Fruit fly (Drosophila melanogaster) whole organism, wandering third instar larva: ENCODE data around the gene Arl4.

Source experiments
- Abd-B ChIP-seq: fragments of >200 bp; optimal IDR thresholded peaks from 2 replicates; lab custom pipeline; 2017; ENCODE audit warnings: missing biosample characterization, missing genetic modification characterization
- CG32264 ChIP-seq: fragments of 200-800 bp; sonication (Bioruptor generic); optimal IDR thresholded peaks from 2 replicates; lab custom pipeline; 2016; ENCODE audit warnings: missing biosample characterization, missing genetic modification characterization
- CG9705 ChIP-seq: fragments of 200-800 bp; sonication (Bioruptor generic); optimal IDR thresholded peaks from 2 replicates; lab custom pipeline; 2018; ENCODE audit warnings: missing biosample characterization, mild to moderate bottlenecking, missing genetic modification characterization
- CrebA ChIP-seq: fragments of 200-800 bp; sonication (Bioruptor generic); optimal IDR thresholded peaks from 2 replicates; lab custom pipeline; 2016; ENCODE audit warnings: missing biosample characterization, mild to moderate bottlenecking, missing genetic modification characterization, borderline replicate concordance
- Dfd ChIP-seq: fragments of >200 bp; optimal IDR thresholded peaks from 2 replicates; lab custom pipeline; 2017; ENCODE audit warnings: missing biosample characterization, missing genetic modification characterization
- Dif ChIP-seq: fragments of 200-275, 200-300 bp; sonication (Bioruptor generic); optimal IDR thresholded peaks from 2 replicates; lab custom pipeline; 2018; ENCODE audit warnings: missing biosample characterization, missing genetic modification characterization; ENCODE audit not compliant: partially characterized antibody
- GATAd ChIP-seq: sonication (Bioruptor generic); optimal IDR thresholded peaks from 2 replicates; lab custom pipeline; 2016; ENCODE audit warnings: missing biosample characterization, missing genetic modification characterization
- HLH106 ChIP-seq: fragments of 200-800 bp; optimal IDR thresholded peaks from 3 replicates; lab custom pipeline; 2019; ENCODE audit warnings: missing biosample characterization, mild to moderate bottlenecking, missing genetic modification characterization, moderate library complexity
- Hnf4 ChIP-seq: fragments of 200-800 bp; sonication (Bioruptor generic); optimal IDR thresholded peaks from 2 replicates; lab custom pipeline; 2016; ENCODE audit warnings: missing biosample characterization, mild to moderate bottlenecking, missing genetic modification characterization
- Hr78 ChIP-seq: fragments of >200 bp; optimal IDR thresholded peaks from 2 replicates; lab custom pipeline; 2017; ENCODE audit warnings: missing biosample characterization, missing genetic modification characterization
- Hr83 ChIP-seq: fragments of 200-300 bp; sonication (Bioruptor generic); optimal IDR thresholded peaks from 2 replicates; lab custom pipeline; 2016; ENCODE audit warnings: missing biosample characterization, mild to moderate bottlenecking, missing genetic modification characterization, moderate library complexity; ENCODE audit not compliant: poor library complexity, severe bottlenecking
- Jra ChIP-seq: sonication (Bioruptor generic); optimal IDR thresholded peaks from 2 replicates; lab custom pipeline; 2016; ENCODE audit warnings: missing biosample characterization, missing genetic modification characterization
- Mio ChIP-seq: sonication (Bioruptor generic); optimal IDR thresholded peaks from 2 replicates; lab custom pipeline; 2016; ENCODE audit warnings: missing biosample characterization, missing genetic modification characterization
- Myc ChIP-seq: fragments of >200 bp; optimal IDR thresholded peaks from 2 replicates; lab custom pipeline; 2017
- N ChIP-seq: fragments of >200 bp; optimal IDR thresholded peaks from 2 replicates; lab custom pipeline; 2018; ENCODE audit warnings: missing biosample characterization, missing external identifiers, missing genetic modification characterization
- OdsH ChIP-seq: fragments of 200-800 bp; sonication (Bioruptor generic); optimal IDR thresholded peaks from 2 replicates; lab custom pipeline; 2016; ENCODE audit warnings: missing biosample characterization, mild to moderate bottlenecking, missing genetic modification characterization
- Rel ChIP-seq, 2 experiments: fragments of 200-800 bp; sonication (Bioruptor generic) in 1 of 2; optimal IDR thresholded peaks; 2 replicates in 1 of 2; 3 replicates in 1 of 2; lab custom pipeline; 2016 to 2019; ENCODE audit warnings: mild to moderate bottlenecking in 2 of 2, missing biosample characterization in 2 of 2, missing genetic modification characterization in 2 of 2, moderate library complexity in 1 of 2
- Sp1 ChIP-seq: fragments of 200-800 bp; sonication (Bioruptor generic); optimal IDR thresholded peaks from 3 replicates; lab custom pipeline; 2019; ENCODE audit warnings: missing biosample characterization, mild to moderate bottlenecking, missing genetic modification characterization, moderate library complexity
- Vsx2 ChIP-seq: fragments of 200-300, 225-300 bp; sonication (Bioruptor generic); optimal IDR thresholded peaks from 2 replicates; lab custom pipeline; 2018; ENCODE audit warnings: missing biosample characterization, missing genetic modification characterization; ENCODE audit not compliant: partially characterized antibody
- br ChIP-seq: fragments of 200-800 bp; sonication (Bioruptor generic); optimal IDR thresholded peaks from 2 replicates; lab custom pipeline; 2016; ENCODE audit warnings: missing biosample characterization, missing genetic modification characterization
- brk ChIP-seq: fragments of 200-800 bp; sonication (Bioruptor generic); optimal IDR thresholded peaks from 2 replicates; lab custom pipeline; 2016; ENCODE audit warnings: missing biosample characterization, mild to moderate bottlenecking, missing genetic modification characterization
- dl ChIP-seq, 2 experiments: fragments of 175-275, 200-275 bp in 1 of 2; fragments of 200-275 bp in 1 of 2; sonication (Bioruptor generic); optimal IDR thresholded peaks; lab custom pipeline; 2018; ENCODE audit warnings: mild to moderate bottlenecking in 2 of 2, missing biosample characterization in 2 of 2, missing genetic modification characterization in 2 of 2, moderate library complexity in 2 of 2; ENCODE audit not compliant: partially characterized antibody in 2 of 2, insufficient read depth in 1 of 2
- dmrt93B ChIP-seq: fragments of 200-800 bp; sonication (Bioruptor generic); optimal IDR thresholded peaks from 2 replicates; lab custom pipeline; 2018; ENCODE audit warnings: missing biosample characterization, mild to moderate bottlenecking, missing genetic modification characterization
- dsf ChIP-seq: sonication (Bioruptor generic); optimal IDR thresholded peaks from 2 replicates; lab custom pipeline; 2016; ENCODE audit warnings: missing biosample characterization, missing genetic modification characterization, borderline replicate concordance
- ey ChIP-seq: fragments of 200-800 bp; sonication (Bioruptor generic); optimal IDR thresholded peaks from 2 replicates; lab custom pipeline; 2016; ENCODE audit warnings: missing biosample characterization, missing genetic modification characterization
- foxo ChIP-seq, 2 experiments: fragments of 200-800 bp; sonication (Bioruptor generic); optimal IDR thresholded peaks; 2 replicates in 1 of 2; 3 replicates in 1 of 2; lab custom pipeline; 2016 to 2017; ENCODE audit warnings: missing biosample characterization in 2 of 2, missing genetic modification characterization in 2 of 2
- fru ChIP-seq: fragments of 200-800 bp; sonication (Bioruptor generic); optimal IDR thresholded peaks from 3 replicates; lab custom pipeline; 2016; ENCODE audit warnings: missing biosample characterization, mild to moderate bottlenecking, missing genetic modification characterization
- h ChIP-seq: fragments of 200-800 bp; sonication (Bioruptor generic); optimal IDR thresholded peaks from 3 replicates; lab custom pipeline; 2016; ENCODE audit warnings: missing biosample characterization, mild to moderate bottlenecking, missing genetic modification characterization
- jim ChIP-seq: fragments of 175-275, 200-325 bp; sonication (Bioruptor generic); optimal IDR thresholded peaks from 2 replicates; lab custom pipeline; 2016; ENCODE audit warnings: missing biosample characterization, mild to moderate bottlenecking, missing genetic modification characterization
- lola ChIP-seq: fragments of >200 bp; optimal IDR thresholded peaks from 2 replicates; lab custom pipeline; 2017; ENCODE audit warnings: missing biosample characterization, missing genetic modification characterization
- pan ChIP-seq: fragments of >200 bp; optimal IDR thresholded peaks from 2 replicates; lab custom pipeline; 2017
- psq ChIP-seq: fragments of 200-800 bp; sonication (Bioruptor generic); optimal IDR thresholded peaks from 3 replicates; lab custom pipeline; 2017; ENCODE audit warnings: missing biosample characterization, mild to moderate bottlenecking, missing genetic modification characterization, moderate library complexity
- rgr ChIP-seq: fragments of 200-800 bp; sonication (Bioruptor generic); optimal IDR thresholded peaks from 3 replicates; lab custom pipeline; 2016; ENCODE audit warnings: missing biosample characterization, mild to moderate bottlenecking, missing genetic modification characterization
- sage ChIP-seq: fragments of 200-800 bp; sonication (Bioruptor generic); optimal IDR thresholded peaks from 2 replicates; lab custom pipeline; 2016; ENCODE audit warnings: missing biosample characterization, mild to moderate bottlenecking, missing genetic modification characterization
- sv ChIP-seq: fragments of 200-800 bp; sonication (Bioruptor generic); optimal IDR thresholded peaks from 3 replicates; lab custom pipeline; 2016; ENCODE audit warnings: missing biosample characterization, missing genetic modification characterization
- tai ChIP-seq: sonication (Bioruptor generic); optimal IDR thresholded peaks from 2 replicates; lab custom pipeline; 2016; ENCODE audit warnings: missing biosample characterization, missing genetic modification characterization
- usp ChIP-seq: fragments of >200 bp; optimal IDR thresholded peaks from 2 replicates; lab custom pipeline; 2017; ENCODE audit warnings: missing biosample characterization, missing genetic modification characterization
- woc ChIP-seq: sonication (Bioruptor generic); optimal IDR thresholded peaks from 2 replicates; lab custom pipeline; 2016; ENCODE audit warnings: missing biosample characterization, mild to moderate bottlenecking, missing genetic modification characterization

Arl4 gene

dm6 chr4:150453-150852, 28.7 kb downstream of the Arl4 start, which contains the start of gene CG32006:
TSS of gene CG32006 (plus strand) at chr4:150764.
- TF ChIP-seq CrebA (GFP tag; lab: Kevin White, UChicago) (no peak), brk (GFP tag; lab: Kevin White, UChicago) (no peak), GATAd (no peak), dmrt93B (no peak), Sp1 (no peak), sage (GFP tag; lab: Kevin White, UChicago) (no peak), Hr83 (GFP tag; lab: Kevin White, UChicago) (no peak), sv (no peak), Vsx2 (GFP tag; lab: Kevin White, UChicago) (no peak), Dfd (no peak), usp (GFP tag; lab: Kevin White, UChicago) (no peak), Abd-B (GFP tag; lab: Kevin White, UChicago) (no peak), ey (GFP tag; lab: Kevin White, UChicago) (no peak), jim (GFP tag; lab: Kevin White, UChicago) (no peak), woc (GFP tag; lab: Kevin White, UChicago) (no peak)

DNA sequence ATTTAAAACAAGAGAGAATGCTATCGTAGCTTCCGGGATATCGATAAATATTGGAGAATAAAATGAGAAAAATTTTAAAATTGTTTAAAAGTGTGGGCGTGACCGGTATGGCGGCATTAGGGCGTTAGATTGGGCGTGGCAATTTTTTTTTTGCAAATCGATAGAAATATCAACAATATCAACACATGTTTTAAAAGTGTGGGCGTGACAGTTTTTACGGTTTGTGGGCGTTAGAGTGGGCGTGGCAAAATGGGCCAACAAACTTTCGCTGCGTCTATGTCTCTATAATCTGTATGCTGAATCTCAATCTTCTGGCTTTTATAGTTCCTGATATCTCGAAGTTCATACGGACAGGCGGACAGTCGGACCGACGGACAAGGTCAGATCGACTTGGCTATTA, 30.1 kb downstream of the Arl4 start:
- TF ChIP-seq Dfd (peak; percentile 92), pan (lab: Kevin White, UChicago) (no peak)

dm6 chr4:135953-136352, 43.2 kb downstream of the Arl4 start:
- TF ChIP-seq Jra (GFP tag; lab: Kevin White, UChicago) (peak; percentile 14), Myc (lab: Kevin White, UChicago) (no peak), woc (GFP tag; lab: Kevin White, UChicago) (peak; percentile 5)

DNA sequence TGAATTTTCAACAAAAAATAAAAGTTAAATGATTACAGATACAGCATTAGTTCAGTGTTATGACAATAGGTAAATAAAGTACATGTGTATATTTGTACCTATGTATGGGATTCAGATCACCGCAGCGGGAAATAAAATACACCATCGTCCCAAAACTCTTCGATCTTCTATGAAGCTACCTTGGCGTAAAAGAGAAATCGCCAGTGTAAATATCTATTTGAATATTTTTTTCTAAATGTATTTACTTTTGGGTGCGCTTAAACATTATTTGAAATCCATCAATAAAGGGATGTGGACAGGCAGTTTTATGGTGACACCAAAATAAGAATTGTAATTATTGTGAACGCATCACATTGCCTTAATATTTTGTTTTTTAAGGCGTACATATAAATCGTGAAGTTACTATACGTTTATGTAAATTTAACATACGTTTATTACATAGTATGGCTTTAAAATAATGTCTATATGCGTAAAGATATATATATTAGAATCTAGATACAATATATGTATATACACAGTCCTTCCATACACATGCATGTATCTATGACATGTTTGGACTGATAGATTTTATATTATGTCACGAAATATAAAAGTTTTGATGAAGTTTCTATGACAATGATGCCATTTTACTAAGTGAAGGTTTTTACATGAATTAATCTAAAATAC, 47.1 kb downstream of the Arl4 start, which contains the start of gene anne:
anne (plus strand) TSS at position 263 of the 666 bp plus-strand sequence.
- TF ChIP-seq dl (GFP tag; optimal IDR thresholded peaks at IDR 0.05; lab: Kevin White, UChicago; ENCODE audit: insufficient read depth in 1 of 2, partially characterized antibody in 2 of 2) = no peak
- no peak for TF ChIP-seq Abd-B (GFP tag; lab: Kevin White, UChicago)
- TF ChIP-seq dmrt93B = no peak
- no peak for TF ChIP-seq Jra (GFP tag; lab: Kevin White, UChicago)
- TF ChIP-seq usp (GFP tag; lab: Kevin White, UChicago) = no peak
- no peak for TF ChIP-seq lola (GFP tag; lab: Kevin White, UChicago)
- no peak for TF ChIP-seq Hr83 (GFP tag; lab: Kevin White, UChicago)
- no peak for TF ChIP-seq Sp1
- no peak for TF ChIP-seq dsf (GFP tag; lab: Kevin White, UChicago)
- TF ChIP-seq Dfd = no peak
- peak; percentile 75 for TF ChIP-seq rgr
- no peak for TF ChIP-seq Hnf4 (GFP tag; lab: Kevin White, UChicago)
- TF ChIP-seq tai (GFP tag; lab: Kevin White, UChicago) = no peak
- TF ChIP-seq Vsx2 (GFP tag; lab: Kevin White, UChicago) = peak; percentile 36
- TF ChIP-seq h (GFP tag; lab: Kevin White, UChicago) = peak; percentile 6
- TF ChIP-seq sv = no peak
- TF ChIP-seq ey (GFP tag; lab: Kevin White, UChicago) = no peak
- TF ChIP-seq br (GFP tag; lab: Kevin White, UChicago) = no peak
- peak; percentile 53 for TF ChIP-seq N (GFP tag; lab: Kevin White, UChicago)
- TF ChIP-seq Myc (lab: Kevin White, UChicago) = no peak
- TF ChIP-seq HLH106 = no peak
- TF ChIP-seq jim (GFP tag; lab: Kevin White, UChicago) = no peak
- no peak for TF ChIP-seq CG32264 (GFP tag; lab: Kevin White, UChicago)
- TF ChIP-seq sage (GFP tag; lab: Kevin White, UChicago) = no peak
- TF ChIP-seq brk (GFP tag; lab: Kevin White, UChicago) = peak; percentile 31
- TF ChIP-seq pan (lab: Kevin White, UChicago) = no peak
- TF ChIP-seq woc (GFP tag; lab: Kevin White, UChicago) = peak; percentile 80
- no peak for TF ChIP-seq psq (GFP tag; lab: Kevin White, UChicago)
- peak; percentile 2 for TF ChIP-seq CG9705 (GFP tag; lab: Kevin White, UChicago)
- TF ChIP-seq GATAd = no peak
- no peak for TF ChIP-seq foxo (GFP tag; optimal IDR thresholded peaks at IDR 0.05; lab: Kevin White, UChicago)
- TF ChIP-seq Dif = no peak
- TF ChIP-seq fru (GFP tag; lab: Kevin White, UChicago) = no peak
- TF ChIP-seq Hr78 = no peak
- TF ChIP-seq CrebA (GFP tag; lab: Kevin White, UChicago) = no peak
- no peak for TF ChIP-seq OdsH (GFP tag; lab: Kevin White, UChicago)
- TF ChIP-seq Mio (GFP tag; lab: Kevin White, UChicago) = no peak
- TF ChIP-seq Rel (GFP tag; optimal IDR thresholded peaks at IDR 0.05; lab: Kevin White, UChicago) = no peak
- no peak for TF ChIP-seq Rel (tag; optimal IDR thresholded peaks at IDR 0.05; lab: Kevin White, UChicago)
